Fruit fly (Drosophila melanogaster): ENCODE measurements around the gene CG8508.
A peak's percentile ranks its signal among the peaks of the same experiment; 100 is the strongest.

The CG8508 gene

dm6 chr3R:13214347-13214746 lies 28.1 kb upstream of the CG8508 start, which contains the start of gene CG8483:
CG8483 (minus strand) TSS chr3R:13214465.
- no peak for TF ChIP-seq CG14711 (tag; optimal IDR thresholded peaks at IDR 0.05)
- no peak for TF ChIP-seq bab1 (GFP tag; optimal IDR thresholded peaks at IDR 0.05)
- TF ChIP-seq toe (GFP tag; optimal IDR thresholded peaks at IDR 0.05) = no peak
- no peak for TF ChIP-seq kay (GFP tag; ENCODE audit: borderline replicate concordance)
- TF ChIP-seq CG5204 (GFP tag; optimal IDR thresholded peaks at IDR 0.05) = no peak
- TF ChIP-seq CG33017 (tag; optimal IDR thresholded peaks at IDR 0.05) = no peak
- no peak for TF ChIP-seq tj (GFP tag; optimal IDR thresholded peaks at IDR 0.05)
- no peak for TF ChIP-seq Crg-1 (GFP tag; optimal IDR thresholded peaks at IDR 0.05)
- TF ChIP-seq pad (GFP tag; optimal IDR thresholded peaks at IDR 0.05) = no peak
- no peak for TF ChIP-seq CG1620 (GFP tag; optimal IDR thresholded peaks at IDR 0.05)

dm6 chr3R:13208451-13208850 lies 22.2 kb upstream of the CG8508 start:
- TF ChIP-seq pad (GFP tag; optimal IDR thresholded peaks at IDR 0.05) (peak; percentile 14), tj (GFP tag; optimal IDR thresholded peaks at IDR 0.05) (no peak)

- TF ChIP-seq cnc (optimal IDR thresholded peaks at IDR 0.05) = no peak
- TF ChIP-seq CG1620 (GFP tag; optimal IDR thresholded peaks at IDR 0.05) = no peak
- no peak for TF ChIP-seq toe (GFP tag; optimal IDR thresholded peaks at IDR 0.05)
These were observed 14.1 kb upstream of the CG8508 start for dm6 chr3R:13200402-13200801.

dm6 chr3R:13191299-13191698 lies 5.0 kb upstream of the CG8508 start, which contains the start of gene CG8141:
CG8141 (plus strand) TSS chr3R:13191599.
- TF ChIP-seq tj (GFP tag; optimal IDR thresholded peaks at IDR 0.05) (no peak), Clk (GFP tag; optimal IDR thresholded peaks at IDR 0.05) (no peak), cnc (optimal IDR thresholded peaks at IDR 0.05) (no peak), Mnt (GFP tag; optimal IDR thresholded peaks at IDR 0.05) (no peak)

- TF ChIP-seq CG7045 (GFP tag; optimal IDR thresholded peaks at IDR 0.05) = no peak
- no peak for TF ChIP-seq ovo (GFP tag; optimal IDR thresholded peaks at IDR 0.05)
- no peak for TF ChIP-seq Hr96 (GFP tag; optimal IDR thresholded peaks at IDR 0.05)
- no peak for TF ChIP-seq CG5204 (GFP tag; optimal IDR thresholded peaks at IDR 0.05)
- no peak for TF ChIP-seq kay (GFP tag; ENCODE audit: borderline replicate concordance)
These were observed 1.9 kb upstream of the CG8508 start, which contains the start of gene CG14380 for dm6 chr3R:13188219-13188618. CG14380 (plus strand) TSS chr3R:13188519.

dm6 chr3R:13181004-13181403 lies 5.3 kb downstream of the CG8508 start, which contains the start of gene CG8138:
CG8138 (plus strand) TSS chr3R:13181304.
- TF ChIP-seq CG5204 (GFP tag; optimal IDR thresholded peaks at IDR 0.05) = no peak
- no peak for TF ChIP-seq bab1 (GFP tag; optimal IDR thresholded peaks at IDR 0.05)
- TF ChIP-seq ovo (GFP tag; optimal IDR thresholded peaks at IDR 0.05) = no peak
- no peak for TF ChIP-seq CG7101 (tag; optimal IDR thresholded peaks at IDR 0.05)
- no peak for TF ChIP-seq Mnt (GFP tag; optimal IDR thresholded peaks at IDR 0.05)
- no peak for TF ChIP-seq Crg-1 (GFP tag; optimal IDR thresholded peaks at IDR 0.05)
- TF ChIP-seq pad (GFP tag; optimal IDR thresholded peaks at IDR 0.05) = no peak
- no peak for TF ChIP-seq CG33017 (tag; optimal IDR thresholded peaks at IDR 0.05)

- TF ChIP-seq cic (GFP tag; optimal IDR thresholded peaks at IDR 0.05) = no peak
- TF ChIP-seq CG5204 (GFP tag; optimal IDR thresholded peaks at IDR 0.05) = no peak
- no peak for TF ChIP-seq CG7101 (tag; optimal IDR thresholded peaks at IDR 0.05)
- TF ChIP-seq CG14711 (tag; optimal IDR thresholded peaks at IDR 0.05) = no peak
- no peak for TF ChIP-seq pad (GFP tag; optimal IDR thresholded peaks at IDR 0.05)
- no peak for TF ChIP-seq CG11617 (GFP tag; optimal IDR thresholded peaks at IDR 0.05)
- no peak for TF ChIP-seq toe (GFP tag; optimal IDR thresholded peaks at IDR 0.05)
These were observed 30.7 kb downstream of the CG8508 start, which contains the start of gene 2mit for dm6 chr3R:13155587-13155986. 2mit (minus strand) TSS chr3R:13155687.

- no peak for TF ChIP-seq Mnt (GFP tag; optimal IDR thresholded peaks at IDR 0.05)
- TF ChIP-seq bab1 (GFP tag; optimal IDR thresholded peaks at IDR 0.05) = no peak
- no peak for TF ChIP-seq CG7045 (GFP tag; optimal IDR thresholded peaks at IDR 0.05)
- TF ChIP-seq cic (GFP tag; optimal IDR thresholded peaks at IDR 0.05) = no peak
- TF ChIP-seq toe (GFP tag; optimal IDR thresholded peaks at IDR 0.05) = no peak
- TF ChIP-seq CG14711 (tag; optimal IDR thresholded peaks at IDR 0.05) = no peak
- no peak for TF ChIP-seq pad (GFP tag; optimal IDR thresholded peaks at IDR 0.05)
- TF ChIP-seq CG33017 (tag; optimal IDR thresholded peaks at IDR 0.05) = no peak
- no peak for TF ChIP-seq Crg-1 (GFP tag; optimal IDR thresholded peaks at IDR 0.05)
- TF ChIP-seq Hr96 (GFP tag; optimal IDR thresholded peaks at IDR 0.05) = no peak
- TF ChIP-seq cnc (optimal IDR thresholded peaks at IDR 0.05) = no peak
- no peak for TF ChIP-seq tj (GFP tag; optimal IDR thresholded peaks at IDR 0.05)
- TF ChIP-seq CG7101 (tag; optimal IDR thresholded peaks at IDR 0.05) = no peak
- TF ChIP-seq ovo (GFP tag; optimal IDR thresholded peaks at IDR 0.05) = no peak
- no peak for TF ChIP-seq CG11617 (GFP tag; optimal IDR thresholded peaks at IDR 0.05)
- TF ChIP-seq CG12768 (GFP tag; optimal IDR thresholded peaks at IDR 0.05) = no peak
- TF ChIP-seq kay (GFP tag; ENCODE audit: borderline replicate concordance) = no peak
These were observed 48.2 kb downstream of the CG8508 start for dm6 chr3R:13138120-13138519.

Measured in whole organism, adult.